Fruit fly (Drosophila melanogaster) whole organism, embryonic: ENCODE data around the gene pbl.

Source experiments
- B-H1 ChIP-seq: fragments of 200-800 bp; sonication (Bioruptor generic); IDR thresholded peaks from 3 replicates; pipeline ENCODE4 v1.3.6; 2022; ENCODE audit warnings: missing biosample characterization, missing genetic modification characterization
- CG10543 ChIP-seq: fragments of 200-800 bp; sonication (Bioruptor generic); optimal IDR thresholded peaks from 3 replicates; lab custom pipeline; 2017; ENCODE audit warnings: missing biosample characterization, mild to moderate bottlenecking, missing genetic modification characterization, moderate library complexity
- CG10979 ChIP-seq: fragments of 200-800 bp; sonication (Bioruptor generic); optimal IDR thresholded peaks from 2 replicates; lab custom pipeline; 2018; ENCODE audit warnings: missing biosample characterization, mild to moderate bottlenecking, missing genetic modification characterization, moderate library complexity
- CG12236 ChIP-seq: fragments of 200-800 bp; sonication (Bioruptor generic); optimal IDR thresholded peaks from 2 replicates; lab custom pipeline; 2016; ENCODE audit warnings: missing biosample characterization, missing genetic modification characterization
- CG12391 ChIP-seq: fragments of 200-800 bp; sonication (Bioruptor generic); optimal IDR thresholded peaks from 3 replicates; lab custom pipeline; 2018; ENCODE audit warnings: missing biosample characterization, mild to moderate bottlenecking, missing genetic modification characterization, moderate library complexity
- CG14860 ChIP-seq: fragments of 200-800 bp; sonication (Bioruptor generic); IDR thresholded peaks from 3 replicates; pipeline ENCODE4 v1.3.6; 2022; ENCODE audit warnings: missing biosample characterization, missing genetic modification characterization; ENCODE audit not compliant: partially characterized antibody
- CG14965 ChIP-seq: fragments of 200-800 bp; sonication (Bioruptor generic); optimal IDR thresholded peaks from 2 replicates; lab custom pipeline; 2016; ENCODE audit warnings: missing biosample characterization, missing genetic modification characterization, borderline replicate concordance
- CG31365 ChIP-seq: fragments of 200-800 bp; sonication (Bioruptor generic); optimal IDR thresholded peaks from 2 replicates; lab custom pipeline; 2018; ENCODE audit warnings: missing biosample characterization, mild to moderate bottlenecking, missing genetic modification characterization
- CG3163 ChIP-seq: fragments of 200-800 bp; sonication (Bioruptor generic); optimal IDR thresholded peaks from 3 replicates; lab custom pipeline; 2016; ENCODE audit warnings: missing biosample characterization, missing genetic modification characterization
- CG33557 ChIP-seq: fragments of 200-800 bp; sonication (Bioruptor generic); optimal IDR thresholded peaks from 2 replicates; lab custom pipeline; 2019; ENCODE audit warnings: missing biosample characterization, mild to moderate bottlenecking, missing genetic modification characterization, moderate library complexity
- CG3995 ChIP-seq: fragments of 200-800 bp; sonication (Bioruptor generic); optimal IDR thresholded peaks from 3 replicates; lab custom pipeline; 2016; ENCODE audit warnings: missing biosample characterization, missing genetic modification characterization
- CG4282 ChIP-seq: fragments of 200-800 bp; sonication (Bioruptor generic); optimal IDR thresholded peaks from 2 replicates; lab custom pipeline; 2016; ENCODE audit warnings: missing biosample characterization, missing genetic modification characterization
- CG4707 ChIP-seq: fragments of 200-800 bp; sonication (Bioruptor generic); optimal IDR thresholded peaks from 2 replicates; lab custom pipeline; 2018; ENCODE audit warnings: missing biosample characterization, mild to moderate bottlenecking, missing genetic modification characterization, moderate library complexity
- CG4730 ChIP-seq: fragments of 200-800 bp; sonication (Bioruptor generic); IDR thresholded peaks from 2 replicates; pipeline ENCODE4 v1.3.6; 2022; ENCODE audit warnings: missing biosample characterization, missing genetic modification characterization
- CG5245 ChIP-seq: fragments of 200-800 bp; sonication (Bioruptor generic); optimal IDR thresholded peaks from 3 replicates; lab custom pipeline; 2016; ENCODE audit warnings: missing biosample characterization, missing genetic modification characterization
- CG6654 ChIP-seq: fragments of 200-800 bp; sonication (Bioruptor generic); optimal IDR thresholded peaks from 2 replicates; lab custom pipeline; 2017; ENCODE audit warnings: missing biosample characterization, mild to moderate bottlenecking, missing genetic modification characterization
- CG7839 ChIP-seq: fragments of 200-800 bp; sonication (Bioruptor generic); optimal IDR thresholded peaks from 3 replicates; lab custom pipeline; 2018; ENCODE audit warnings: missing biosample characterization, mild to moderate bottlenecking, missing genetic modification characterization, moderate library complexity
- CG8359 ChIP-seq: fragments of 200-800 bp; sonication (Bioruptor generic); optimal IDR thresholded peaks from 2 replicates; lab custom pipeline; 2017; ENCODE audit warnings: missing biosample characterization, mild to moderate bottlenecking, missing genetic modification characterization, borderline replicate concordance
- CG8478 ChIP-seq: fragments of >200 bp; optimal IDR thresholded peaks from 2 replicates; lab custom pipeline; 2018
- CG9727 ChIP-seq: fragments of 200-800 bp; sonication (Bioruptor generic); optimal IDR thresholded peaks from 3 replicates; lab custom pipeline; 2017; ENCODE audit warnings: missing biosample characterization, mild to moderate bottlenecking, missing genetic modification characterization
- Dad ChIP-seq: fragments of 200-800 bp; sonication (Bioruptor generic); optimal IDR thresholded peaks from 3 replicates; lab custom pipeline; 2016; ENCODE audit warnings: missing biosample characterization, missing genetic modification characterization
- Dip3 ChIP-seq: fragments of 200-800 bp; sonication (Bioruptor generic); optimal IDR thresholded peaks from 3 replicates; lab custom pipeline; 2016; ENCODE audit warnings: missing biosample characterization, missing genetic modification characterization
- ERR ChIP-seq: fragments of 200-800 bp; sonication (Bioruptor generic); optimal IDR thresholded peaks from 2 replicates; lab custom pipeline; 2016; ENCODE audit warnings: missing biosample characterization, missing genetic modification characterization
- Fer1 ChIP-seq: fragments of 200-800 bp; sonication (Bioruptor generic); optimal IDR thresholded peaks from 2 replicates; lab custom pipeline; 2017; ENCODE audit warnings: missing biosample characterization, mild to moderate bottlenecking, missing genetic modification characterization
- H2.0 ChIP-seq: fragments of 200-800 bp; sonication (Bioruptor generic); IDR thresholded peaks from 2 replicates; pipeline ENCODE4 v1.3.6; 2022; ENCODE audit warnings: missing biosample characterization, missing genetic modification characterization
- HmgD ChIP-seq: fragments of 200-800 bp; sonication (Bioruptor generic); optimal IDR thresholded peaks from 3 replicates; lab custom pipeline; 2016; ENCODE audit warnings: missing biosample characterization, missing genetic modification characterization
- Meics ChIP-seq: fragments of 200-800 bp; sonication (Bioruptor generic); optimal IDR thresholded peaks from 2 replicates; lab custom pipeline; 2017; ENCODE audit warnings: missing biosample characterization, mild to moderate bottlenecking, missing genetic modification characterization
- Myb ChIP-seq: fragments of 200-800 bp; sonication (Bioruptor generic); optimal IDR thresholded peaks from 2 replicates; lab custom pipeline; 2016; ENCODE audit warnings: missing biosample characterization, missing genetic modification characterization
- Ravus ChIP-seq: fragments of 200-800 bp; sonication (Bioruptor generic); IDR thresholded peaks from 2 replicates; pipeline ENCODE4 v1.3.6; 2022; ENCODE audit warnings: missing biosample characterization, missing genetic modification characterization
- Rx ChIP-seq: fragments of 200-800 bp; sonication (Bioruptor generic); IDR thresholded peaks from 2 replicates; pipeline ENCODE4 v1.3.6; 2022; ENCODE audit warnings: missing biosample characterization, missing genetic modification characterization
- Sry-δ ChIP-seq: fragments of 200-800 bp; sonication (Bioruptor generic); optimal IDR thresholded peaks from 2 replicates; lab custom pipeline; 2016; ENCODE audit warnings: missing biosample characterization, missing genetic modification characterization
- TFAM ChIP-seq: fragments of 200-800 bp; sonication (Bioruptor generic); optimal IDR thresholded peaks from 2 replicates; lab custom pipeline; 2017; ENCODE audit warnings: missing biosample characterization, missing genetic modification characterization, inconsistent platforms
- abd-A ChIP-seq: fragments of 200-800 bp; sonication (Bioruptor generic); optimal IDR thresholded peaks from 3 replicates; lab custom pipeline; 2019; ENCODE audit warnings: missing biosample characterization, mild to moderate bottlenecking, missing genetic modification characterization, moderate library complexity
- ase ChIP-seq: fragments of 200-800 bp; sonication (Bioruptor generic); IDR thresholded peaks from 3 replicates; pipeline ENCODE4 v1.3.6; 2022; ENCODE audit warnings: missing biosample characterization, missing genetic modification characterization
- bbx ChIP-seq: fragments of 200-800 bp; sonication (Bioruptor generic); IDR thresholded peaks from 2 replicates; pipeline ENCODE4 v1.3.6; 2022; ENCODE audit warnings: missing biosample characterization, missing genetic modification characterization; ENCODE audit not compliant: partially characterized antibody
- dati ChIP-seq: fragments of 200-800 bp; sonication (Bioruptor generic); IDR thresholded peaks from 2 replicates; pipeline ENCODE4 v1.3.6; 2022; ENCODE audit warnings: missing biosample characterization, missing genetic modification characterization
- fd64A ChIP-seq: fragments of 200-800 bp; sonication (Bioruptor generic); optimal IDR thresholded peaks from 3 replicates; lab custom pipeline; 2018; ENCODE audit warnings: missing biosample characterization, mild to moderate bottlenecking, missing genetic modification characterization
- fd96Cb ChIP-seq: fragments of 200-800 bp; sonication (Bioruptor generic); optimal IDR thresholded peaks from 2 replicates; lab custom pipeline; 2018; ENCODE audit warnings: missing biosample characterization, mild to moderate bottlenecking, missing genetic modification characterization, moderate library complexity
- gro ChIP-seq: fragments of 200-800 bp; sonication (Bioruptor generic); optimal IDR thresholded peaks from 2 replicates; lab custom pipeline; 2016; ENCODE audit warnings: missing biosample characterization, missing genetic modification characterization
- gt ChIP-seq: fragments of 200-800 bp; sonication (Bioruptor generic); IDR thresholded peaks from 2 replicates; pipeline ENCODE4 v1.3.6; 2022; ENCODE audit warnings: missing biosample characterization, missing genetic modification characterization
- klu ChIP-seq: fragments of 200-800 bp; sonication (Bioruptor generic); IDR thresholded peaks from 2 replicates; pipeline ENCODE4 v1.3.6; 2022; ENCODE audit warnings: missing biosample characterization, missing genetic modification characterization
- kni ChIP-seq: fragments of 200-800 bp; sonication (Bioruptor generic); optimal IDR thresholded peaks from 3 replicates; lab custom pipeline; 2017; ENCODE audit warnings: mild to moderate bottlenecking, missing biosample characterization, missing genetic modification reagents, missing genetic modification characterization
- lilli ChIP-seq: fragments of 200-800 bp; sonication (Bioruptor generic); optimal IDR thresholded peaks from 3 replicates; lab custom pipeline; 2016; ENCODE audit warnings: missing biosample characterization, missing genetic modification characterization
- nerfin-1 ChIP-seq: fragments of 200-800 bp; sonication (Bioruptor generic); optimal IDR thresholded peaks from 3 replicates; lab custom pipeline; 2019; ENCODE audit warnings: missing biosample characterization, mild to moderate bottlenecking, missing genetic modification characterization, moderate library complexity
- pho ChIP-seq: fragments of 200-800 bp; sonication (Bioruptor generic); optimal IDR thresholded peaks from 2 replicates; lab custom pipeline; 2016; ENCODE audit warnings: missing biosample characterization, missing genetic modification characterization
- pnt ChIP-seq: fragments of 200-800 bp; sonication (Bioruptor generic); optimal IDR thresholded peaks from 3 replicates; lab custom pipeline; 2016; ENCODE audit warnings: missing biosample characterization, missing genetic modification characterization
- psq ChIP-seq: fragments of 200-800 bp; sonication (Bioruptor generic); optimal IDR thresholded peaks from 2 replicates; lab custom pipeline; 2017; ENCODE audit warnings: missing biosample characterization, missing genetic modification characterization
- salm ChIP-seq: fragments of 200-800 bp; sonication (Bioruptor generic); optimal IDR thresholded peaks from 2 replicates; lab custom pipeline; 2018; ENCODE audit warnings: missing biosample characterization, mild to moderate bottlenecking, missing genetic modification characterization
- sens ChIP-seq: fragments of 200-800 bp; sonication (Bioruptor generic); peaks from one replicate; lab custom pipeline; 2016; ENCODE audit warnings: missing biosample characterization, missing genetic modification characterization
- sisA ChIP-seq: fragments of 200-800 bp; sonication (Bioruptor generic); IDR thresholded peaks from 2 replicates; pipeline ENCODE4 v1.3.6; 2022; ENCODE audit warnings: missing biosample characterization, missing genetic modification characterization
- twi ChIP-seq: fragments of 200-800 bp; optimal IDR thresholded peaks from 2 replicates; lab custom pipeline; 2019; ENCODE audit warnings: missing biosample characterization, mild to moderate bottlenecking, missing genetic modification characterization, moderate library complexity
- unc-4 ChIP-seq: fragments of 200-800 bp; sonication (Bioruptor generic); IDR thresholded peaks from 2 replicates; pipeline ENCODE4 v1.3.6; 2022; ENCODE audit warnings: missing biosample characterization, missing genetic modification characterization; ENCODE audit not compliant: partially characterized antibody
- wek ChIP-seq: fragments of 200-800 bp; sonication (Bioruptor generic); optimal IDR thresholded peaks from 3 replicates; lab custom pipeline; 2018; ENCODE audit warnings: missing biosample characterization, mild to moderate bottlenecking, missing genetic modification characterization, moderate library complexity

The pbl gene

DNA sequence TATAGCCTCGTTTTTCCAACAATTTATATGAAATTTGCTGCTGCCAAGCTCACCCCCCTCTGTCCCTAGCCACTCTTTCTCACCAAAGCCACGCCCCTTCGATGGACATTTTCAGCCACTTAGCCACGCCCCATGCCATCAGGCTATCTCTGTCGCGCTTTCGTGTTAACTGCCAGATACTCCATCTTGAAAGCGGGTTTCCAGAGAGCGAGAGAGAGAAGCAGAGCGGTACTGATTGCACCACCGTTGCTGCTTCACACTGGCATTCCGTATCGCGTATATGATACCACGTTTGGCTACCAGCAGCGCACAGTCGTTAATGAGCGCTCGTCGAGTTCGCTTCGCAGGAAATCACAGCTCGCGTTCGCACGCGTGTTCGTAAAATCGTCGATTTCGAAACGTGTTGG is 36.1 kb upstream of the pbl start, which contains the start of gene exex (continued):
- TF ChIP-seq CG4282, result no peak
- peak; percentile 58 for TF ChIP-seq kni
- TF ChIP-seq B-H1 (GFP tag; lab: Robert Waterston, UW), result no peak
- TF ChIP-seq twi (tag; lab: Kevin White, UChicago), result no peak
- TF ChIP-seq psq (GFP tag; lab: Kevin White, UChicago), result no peak
- no peak for TF ChIP-seq Myb
- TF ChIP-seq CG3163 (GFP tag; lab: Kevin White, UChicago), result no peak
- no peak for TF ChIP-seq klu (GFP tag; lab: Robert Waterston, UW)
- no peak for TF ChIP-seq Dip3
- TF ChIP-seq Fer1, result no peak
- TF ChIP-seq CG9727 (GFP tag; lab: Kevin White, UChicago), result no peak
- TF ChIP-seq CG10543 (GFP tag; lab: Kevin White, UChicago), result peak; percentile 33
- no peak for TF ChIP-seq CG8359 (GFP tag; lab: Kevin White, UChicago)
- TF ChIP-seq ase (GFP tag; lab: Robert Waterston, UW), result no peak
- no peak for TF ChIP-seq Meics
- no peak for TF ChIP-seq TFAM (GFP tag; lab: Kevin White, UChicago)
- peak; percentile 60 for TF ChIP-seq abd-A (tag; lab: Kevin White, UChicago)
- no peak for TF ChIP-seq dati (GFP tag; lab: Robert Waterston, UW)
- no peak for TF ChIP-seq sisA (GFP tag; lab: Robert Waterston, UW)
- no peak for TF ChIP-seq Rx (GFP tag; lab: Robert Waterston, UW)
- no peak for TF ChIP-seq wek (GFP tag; lab: Kevin White, UChicago)
- TF ChIP-seq CG12391 (tag; lab: Kevin White, UChicago), result no peak
- TF ChIP-seq ERR, result no peak
- TF ChIP-seq CG14965, result no peak
- TF ChIP-seq CG14860 (GFP tag; lab: Robert Waterston, UW), result no peak
- no peak for TF ChIP-seq CG6654
- TF ChIP-seq gt (GFP tag; lab: Robert Waterston, UW), result no peak
- no peak for TF ChIP-seq salm (tag; lab: Kevin White, UChicago)
- TF ChIP-seq CG3995, result no peak
- no peak for TF ChIP-seq CG5245 (GFP tag; lab: Kevin White, UChicago)
- no peak for TF ChIP-seq CG10979 (tag; lab: Kevin White, UChicago)
- TF ChIP-seq Dad, result no peak
- TF ChIP-seq lilli (GFP tag; lab: Kevin White, UChicago), result no peak
- TF ChIP-seq Sry-δ, result no peak
- no peak for TF ChIP-seq CG31365 (tag; lab: Kevin White, UChicago)
- no peak for TF ChIP-seq pho (GFP tag; lab: Kevin White, UChicago)
- no peak for TF ChIP-seq fd96Cb (tag; lab: Kevin White, UChicago)
- no peak for TF ChIP-seq CG12236 (GFP tag; lab: Kevin White, UChicago)
- no peak for TF ChIP-seq CG8478 (lab: Kevin White, UChicago)
- TF ChIP-seq gro (GFP tag; lab: Kevin White, UChicago), result no peak
- TF ChIP-seq CG33557 (GFP tag; lab: Kevin White, UChicago), result no peak
- TF ChIP-seq unc-4 (GFP tag; lab: Robert Waterston, UW), result no peak
- no peak for TF ChIP-seq H2.0 (GFP tag; lab: Robert Waterston, UW)
- peak; percentile 78 for TF ChIP-seq sens (GFP tag; lab: Kevin White, UChicago)
- no peak for TF ChIP-seq CG4707 (GFP tag; lab: Kevin White, UChicago)
- no peak for TF ChIP-seq fd64A (GFP tag; lab: Kevin White, UChicago)
- no peak for TF ChIP-seq HmgD (GFP tag; lab: Kevin White, UChicago)
- no peak for TF ChIP-seq Ravus (GFP tag; lab: Robert Waterston, UW)
- TF ChIP-seq bbx (GFP tag; lab: Robert Waterston, UW), result peak; percentile 46
- no peak for TF ChIP-seq CG7839
- TF ChIP-seq nerfin-1, result peak; percentile 41
- no peak for TF ChIP-seq pnt (GFP tag; lab: Kevin White, UChicago)
- no peak for TF ChIP-seq CG4730 (GFP tag; lab: Robert Waterston, UW)
